Fruit fly (Drosophila melanogaster) whole organism, embryonic: ENCODE results near the gene CG15803.

ENCODE experiments used
- Ada2b ChIP-seq: fragments of 200-800 bp; sonication (Bioruptor generic); IDR thresholded peaks from 2 replicates; pipeline ENCODE4 v1.3.6; 2022; ENCODE audit warnings: missing biosample characterization, missing genetic modification characterization
- Adf1 ChIP-seq: fragments of 200-800 bp; sonication (Bioruptor generic); IDR thresholded peaks from 2 replicates; pipeline ENCODE4 v1.3.6; 2022; ENCODE audit warnings: missing biosample characterization, missing genetic modification characterization
- BEAF-32 ChIP-seq: fragments of 200-800 bp; sonication (Bioruptor generic); optimal IDR thresholded peaks from 3 replicates; lab custom pipeline; 2017; ENCODE audit warnings: missing biosample characterization, missing genetic modification characterization, mild to moderate bottlenecking, moderate library complexity, missing genetic modification reagents
- CG10321 ChIP-seq: fragments of 200-800 bp; sonication (Bioruptor generic); IDR thresholded peaks from 2 replicates; pipeline ENCODE4 v1.3.6; 2022; ENCODE audit warnings: missing biosample characterization, missing genetic modification characterization
- CG11247 ChIP-seq: fragments of 200-800 bp; sonication (Bioruptor generic); IDR thresholded peaks from 2 replicates; pipeline ENCODE4 v1.3.6; 2022; ENCODE audit warnings: missing biosample characterization, missing genetic modification characterization
- CG11696 ChIP-seq: fragments of 200-800 bp; sonication (Bioruptor generic); IDR thresholded peaks from 2 replicates; pipeline ENCODE4 v1.3.6; 2022; ENCODE audit warnings: missing biosample characterization, missing genetic modification characterization
- CG12769 ChIP-seq: fragments of 200-800 bp; sonication (Bioruptor generic); optimal IDR thresholded peaks from 2 replicates; lab custom pipeline; 2019; ENCODE audit warnings: missing biosample characterization, mild to moderate bottlenecking, missing genetic modification characterization, moderate library complexity
- CG13287 ChIP-seq: fragments of 200-800 bp; sonication (Bioruptor generic); IDR thresholded peaks from 2 replicates; pipeline ENCODE4 v1.3.6; 2022; ENCODE audit warnings: missing biosample characterization, missing genetic modification characterization; ENCODE audit not compliant: partially characterized antibody
- CG14441 ChIP-seq: fragments of 200-800 bp; sonication (Bioruptor generic); IDR thresholded peaks from 2 replicates; pipeline ENCODE4 v1.3.6; 2022; ENCODE audit warnings: missing biosample characterization, missing genetic modification characterization
- CG17328 ChIP-seq: fragments of 200-800 bp; sonication (Bioruptor generic); IDR thresholded peaks from 2 replicates; pipeline ENCODE4 v1.3.6; 2022; ENCODE audit warnings: missing biosample characterization, missing genetic modification characterization
- CG1792 ChIP-seq: fragments of 200-800 bp; sonication (Bioruptor generic); optimal IDR thresholded peaks from 2 replicates; lab custom pipeline; 2016; ENCODE audit warnings: missing biosample characterization, missing genetic modification characterization
- CG2889 ChIP-seq: fragments of 200-800 bp; sonication (Bioruptor generic); IDR thresholded peaks from 3 replicates; pipeline ENCODE4 v1.3.6; 2022; ENCODE audit warnings: missing biosample characterization, missing genetic modification characterization
- CG30431 ChIP-seq: fragments of 200-800 bp; sonication (Bioruptor generic); optimal IDR thresholded peaks from 2 replicates; lab custom pipeline; 2017; ENCODE audit warnings: missing biosample characterization, missing genetic modification characterization
- CG3065 ChIP-seq: fragments of 200-800 bp; sonication (Bioruptor generic); optimal IDR thresholded peaks from 2 replicates; lab custom pipeline; 2016; ENCODE audit warnings: missing biosample characterization, missing genetic modification characterization
- CG31441 ChIP-seq: fragments of 200-800 bp; sonication (Bioruptor generic); IDR thresholded peaks from 2 replicates; pipeline ENCODE4 v1.3.6; 2022; ENCODE audit warnings: missing biosample characterization, missing genetic modification characterization
- CG33557 ChIP-seq: fragments of 200-800 bp; sonication (Bioruptor generic); optimal IDR thresholded peaks from 2 replicates; lab custom pipeline; 2019; ENCODE audit warnings: missing biosample characterization, mild to moderate bottlenecking, missing genetic modification characterization, moderate library complexity
- CG42726 ChIP-seq: fragments of 200-800 bp; sonication (Bioruptor generic); IDR thresholded peaks from 2 replicates; pipeline ENCODE4 v1.3.6; 2022; ENCODE audit warnings: missing biosample characterization, missing genetic modification characterization; ENCODE audit not compliant: partially characterized antibody
- CG5245 ChIP-seq: fragments of 200-800 bp; sonication (Bioruptor generic); optimal IDR thresholded peaks from 3 replicates; lab custom pipeline; 2016; ENCODE audit warnings: missing biosample characterization, missing genetic modification characterization
- CG5953 ChIP-seq: fragments of 200-800 bp; sonication (Bioruptor generic); IDR thresholded peaks from 2 replicates; pipeline ENCODE4 v1.3.6; 2022; ENCODE audit warnings: missing biosample characterization, missing genetic modification characterization
- CG7987 ChIP-seq: fragments of 200-800 bp; sonication (Bioruptor generic); optimal IDR thresholded peaks from 2 replicates; lab custom pipeline; 2018; ENCODE audit warnings: missing biosample characterization, mild to moderate bottlenecking, missing genetic modification characterization, moderate library complexity
- CG9437 ChIP-seq: fragments of 200-800 bp; sonication (Bioruptor generic); optimal IDR thresholded peaks from 2 replicates; lab custom pipeline; 2018; ENCODE audit warnings: missing biosample characterization, mild to moderate bottlenecking, missing genetic modification characterization
- D19A ChIP-seq: fragments of 200-800 bp; optimal IDR thresholded peaks from 3 replicates; lab custom pipeline; 2019; ENCODE audit warnings: missing biosample characterization, mild to moderate bottlenecking, missing genetic modification characterization, moderate library complexity
- Elba2 ChIP-seq: fragments of 200-800 bp; sonication (Bioruptor generic); optimal IDR thresholded peaks from 3 replicates; lab custom pipeline; 2016; ENCODE audit warnings: missing biosample characterization, missing genetic modification characterization
- Gsc ChIP-seq: fragments of 200-800 bp; sonication (Bioruptor generic); IDR thresholded peaks from 2 replicates; pipeline ENCODE4 v1.3.6; 2022; ENCODE audit warnings: missing biosample characterization, missing genetic modification characterization
- Hand ChIP-seq: fragments of 200-800 bp; sonication (Bioruptor generic); optimal IDR thresholded peaks from 2 replicates; lab custom pipeline; 2017; ENCODE audit warnings: mild to moderate bottlenecking, missing biosample characterization, missing genetic modification reagents, missing genetic modification characterization
- Hsf ChIP-seq: fragments of 200-800 bp; sonication (Bioruptor generic); optimal IDR thresholded peaks from 3 replicates; lab custom pipeline; 2016; ENCODE audit warnings: missing biosample characterization, missing genetic modification characterization
- Max ChIP-seq: fragments of 200-800 bp; sonication (Bioruptor generic); optimal IDR thresholded peaks from 2 replicates; lab custom pipeline; 2016; ENCODE audit warnings: missing biosample characterization, mild to moderate bottlenecking, missing genetic modification characterization
- Oaz ChIP-seq: fragments of 200-800 bp; sonication (Bioruptor generic); IDR thresholded peaks from 2 replicates; pipeline ENCODE4 v1.3.6; 2022; ENCODE audit warnings: missing biosample characterization, missing genetic modification characterization
- Ptx1 ChIP-seq: fragments of 200-800 bp; sonication (Bioruptor generic); IDR thresholded peaks from 2 replicates; pipeline ENCODE4 v1.3.6; 2022; ENCODE audit warnings: missing biosample characterization, missing genetic modification characterization
- Six4 ChIP-seq: fragments of 200-800 bp; sonication (Bioruptor generic); optimal IDR thresholded peaks from 2 replicates; lab custom pipeline; 2016; ENCODE audit warnings: missing biosample characterization, missing genetic modification characterization
- Sox100B ChIP-seq: fragments of 200-800 bp; sonication (Bioruptor generic); optimal IDR thresholded peaks from 3 replicates; lab custom pipeline; 2018; ENCODE audit warnings: missing biosample characterization, mild to moderate bottlenecking, missing genetic modification characterization
- Usf ChIP-seq: fragments of 200-800 bp; sonication (Bioruptor generic); optimal IDR thresholded peaks from 2 replicates; lab custom pipeline; 2017; ENCODE audit warnings: missing genotype, missing biosample characterization, missing genetic modification characterization
- amos ChIP-seq: fragments of 200-800 bp; sonication (Bioruptor generic); IDR thresholded peaks from 2 replicates; pipeline ENCODE4 v1.3.6; 2022; ENCODE audit warnings: missing biosample characterization, missing genetic modification characterization; ENCODE audit not compliant: partially characterized antibody
- bcd ChIP-seq: fragments of 200-800 bp; sonication (Bioruptor generic); optimal IDR thresholded peaks from 2 replicates; lab custom pipeline; 2017; ENCODE audit warnings: missing biosample characterization, mild to moderate bottlenecking, missing genetic modification characterization
- br ChIP-seq: fragments of >200 bp; optimal IDR thresholded peaks from 2 replicates; lab custom pipeline; 2017
- btn ChIP-seq: fragments of 200-800 bp; sonication (Bioruptor generic); optimal IDR thresholded peaks from 2 replicates; lab custom pipeline; 2016; ENCODE audit warnings: missing biosample characterization, missing genetic modification characterization
- corto ChIP-seq: fragments of 200-800 bp; sonication (Bioruptor generic); optimal IDR thresholded peaks from 2 replicates; lab custom pipeline; 2016; ENCODE audit warnings: missing biosample characterization, mild to moderate bottlenecking, missing genetic modification characterization, moderate library complexity
- emc ChIP-seq: fragments of 200-800 bp; sonication (Bioruptor generic); optimal IDR thresholded peaks from 2 replicates; lab custom pipeline; 2016; ENCODE audit warnings: missing biosample characterization, missing genetic modification characterization
- ewg ChIP-seq: fragments of 200-800 bp; sonication (Bioruptor generic); optimal IDR thresholded peaks from 3 replicates; lab custom pipeline; 2017; ENCODE audit warnings: mild to moderate bottlenecking, missing biosample characterization, missing genetic modification reagents, missing genetic modification characterization
- inv ChIP-seq: fragments of 200-800 bp; sonication (Bioruptor generic); IDR thresholded peaks from 2 replicates; pipeline ENCODE4 v1.3.6; 2022; ENCODE audit warnings: missing biosample characterization, missing genetic modification characterization; ENCODE audit not compliant: partially characterized antibody
- jumu ChIP-seq: fragments of 200-800 bp; sonication (Bioruptor generic); optimal IDR thresholded peaks from 3 replicates; lab custom pipeline; 2016; ENCODE audit warnings: missing biosample characterization, missing genetic modification characterization
- kah ChIP-seq: fragments of 200-800 bp; sonication (Bioruptor generic); optimal IDR thresholded peaks from 2 replicates; lab custom pipeline; 2018; ENCODE audit warnings: missing biosample characterization, mild to moderate bottlenecking, missing genetic modification characterization
- kay ChIP-seq: fragments of 200-800 bp; sonication (Bioruptor generic); optimal IDR thresholded peaks from 2 replicates; lab custom pipeline; 2016; ENCODE audit warnings: missing biosample characterization, missing genetic modification characterization
- ken ChIP-seq: fragments of 200-800 bp; sonication (Bioruptor generic); IDR thresholded peaks from 3 replicates; pipeline ENCODE4 v1.3.6; 2022; ENCODE audit warnings: missing biosample characterization, missing genetic modification characterization
- mirr ChIP-seq: fragments of 200-800 bp; sonication (Bioruptor generic); optimal IDR thresholded peaks from 3 replicates; lab custom pipeline; 2018; ENCODE audit warnings: missing biosample characterization, mild to moderate bottlenecking, missing genetic modification characterization
- mld ChIP-seq: fragments of 200-800 bp; sonication (Bioruptor generic); IDR thresholded peaks from 3 replicates; pipeline ENCODE4 v1.3.6; 2022; ENCODE audit warnings: missing biosample characterization, missing genetic modification characterization; ENCODE audit not compliant: partially characterized antibody
- salm ChIP-seq: fragments of 200-800 bp; sonication (Bioruptor generic); optimal IDR thresholded peaks from 2 replicates; lab custom pipeline; 2018; ENCODE audit warnings: missing biosample characterization, mild to moderate bottlenecking, missing genetic modification characterization
- sens-2 ChIP-seq: fragments of 200-800 bp; sonication (Bioruptor generic); IDR thresholded peaks from 2 replicates; pipeline ENCODE4 v1.3.6; 2022; ENCODE audit warnings: missing biosample characterization, missing genetic modification characterization
- unc-4 ChIP-seq: fragments of 200-800 bp; sonication (Bioruptor generic); IDR thresholded peaks from 2 replicates; pipeline ENCODE4 v1.3.6; 2022; ENCODE audit warnings: missing biosample characterization, missing genetic modification characterization; ENCODE audit not compliant: partially characterized antibody

Gene CG15803

DNA sequence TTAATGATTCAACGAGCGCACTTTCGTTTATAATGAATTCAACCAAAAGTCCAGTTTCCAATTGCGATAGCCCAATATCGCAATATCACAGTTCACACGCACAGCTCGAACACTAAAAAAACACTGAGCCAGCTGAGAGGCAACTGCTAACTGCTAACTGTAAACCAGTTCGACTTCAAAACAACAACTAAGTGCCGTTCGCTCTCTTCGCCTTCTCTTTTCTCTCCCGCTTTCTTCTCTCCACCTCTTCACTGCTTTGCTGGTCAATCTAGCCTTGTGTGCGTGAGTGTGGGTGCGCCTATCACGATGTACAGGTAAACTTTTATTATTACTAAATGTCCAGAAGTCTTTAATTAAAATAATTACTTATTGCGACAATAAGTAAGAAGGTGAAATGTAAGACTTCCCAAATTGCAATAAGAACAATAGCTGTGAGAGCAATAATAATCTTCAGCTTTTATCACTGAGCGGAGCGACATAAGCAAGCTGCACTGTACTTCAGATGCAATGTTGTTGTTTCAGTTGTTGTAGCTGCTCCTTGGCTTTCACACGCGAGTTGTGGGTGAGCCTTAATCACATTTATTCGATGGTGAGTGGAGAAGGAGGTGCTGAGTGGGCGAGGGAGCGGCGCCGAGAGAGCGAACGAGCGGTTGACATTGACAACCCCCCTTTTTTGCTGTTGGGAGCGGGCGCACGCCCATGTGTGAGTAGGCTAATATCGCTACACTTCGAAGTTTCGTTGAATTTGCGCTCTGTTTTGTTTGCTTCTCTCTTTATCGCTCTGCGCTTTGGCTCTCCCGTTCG is 36.5 kb upstream of the CG15803 start, which contains the start of gene Vti1b (continued):
- TF ChIP-seq br: no peak
- TF ChIP-seq Usf (GFP tag; lab: Kevin White, UChicago): peak; percentile 83
- peak; percentile 94 for TF ChIP-seq ken (GFP tag; lab: Robert Waterston, UW)
- peak; percentile 94 for TF ChIP-seq bcd (GFP tag; lab: Kevin White, UChicago)
- TF ChIP-seq unc-4 (GFP tag; lab: Robert Waterston, UW): no peak
- peak; percentile 85 for TF ChIP-seq salm
- peak; percentile 91 for TF ChIP-seq D19A (tag; lab: Kevin White, UChicago)
- peak; percentile 26 for TF ChIP-seq BEAF-32
- TF ChIP-seq Sox100B (GFP tag; lab: Kevin White, UChicago): peak; percentile 91
- peak; percentile 79 for TF ChIP-seq Oaz
- peak; percentile 63 for TF ChIP-seq Elba2 (GFP tag; lab: Kevin White, UChicago)
- TF ChIP-seq btn: peak; percentile 83
- TF ChIP-seq jumu (GFP tag; lab: Kevin White, UChicago): peak; percentile 90
- peak; percentile 92 for TF ChIP-seq CG30431
- peak; percentile 92 for TF ChIP-seq Ada2b (GFP tag; lab: Robert Waterston, UW)
- TF ChIP-seq CG14441: peak; percentile 94
- peak; percentile 85; the same call in 2 of the 3 replicates for TF ChIP-seq CG2889
- TF ChIP-seq CG10321: peak; percentile 51; the same call in 1 of the 2 replicates
- TF ChIP-seq sens-2 (GFP tag; lab: Robert Waterston, UW): peak; percentile 89
- no peak for TF ChIP-seq mld
- peak; percentile 81 for TF ChIP-seq CG9437 (GFP tag; lab: Kevin White, UChicago)
- peak; percentile 87 for TF ChIP-seq emc (GFP tag; lab: Kevin White, UChicago)
- TF ChIP-seq CG11696 (GFP tag; lab: Robert Waterston, UW): peak; percentile 69; the same call in 1 of the 2 replicates
- peak; percentile 88 for TF ChIP-seq CG1792 (GFP tag; lab: Kevin White, UChicago)
- TF ChIP-seq CG13287: no peak; the same call in 1 of the 2 replicates
- TF ChIP-seq Gsc: peak; percentile 82
- peak; percentile 82 for TF ChIP-seq kay (GFP tag; lab: Kevin White, UChicago)
- peak; percentile 67 for TF ChIP-seq kah
- TF ChIP-seq CG33557 (GFP tag; lab: Kevin White, UChicago): peak; percentile 75
- TF ChIP-seq Hsf (GFP tag; lab: Kevin White, UChicago): peak; percentile 96
- peak; percentile 91 for TF ChIP-seq CG5953
- TF ChIP-seq CG42726 (GFP tag; lab: Robert Waterston, UW): no peak
- peak; percentile 87 for TF ChIP-seq CG3065 (GFP tag; lab: Kevin White, UChicago)
- TF ChIP-seq inv (GFP tag; lab: Robert Waterston, UW): no peak
- peak; percentile 97 for TF ChIP-seq Ptx1 (GFP tag; lab: Robert Waterston, UW)
- TF ChIP-seq Adf1: peak; percentile 65
- TF ChIP-seq CG11247 (GFP tag; lab: Robert Waterston, UW): peak; percentile 88
- peak; percentile 93 for TF ChIP-seq CG17328
- TF ChIP-seq CG31441 (GFP tag; lab: Robert Waterston, UW): peak; percentile 86
- peak; percentile 94 for TF ChIP-seq Six4 (GFP tag; lab: Kevin White, UChicago)
- peak; percentile 93 for TF ChIP-seq CG12769 (tag; lab: Kevin White, UChicago)
- TF ChIP-seq amos (GFP tag; lab: Robert Waterston, UW): no peak
- TF ChIP-seq corto: peak; percentile 75
- TF ChIP-seq Max (GFP tag; lab: Kevin White, UChicago): peak; percentile 95
- TF ChIP-seq mirr (GFP tag; lab: Kevin White, UChicago): peak; percentile 69
- TF ChIP-seq ewg: peak; percentile 89
- peak; percentile 82 for TF ChIP-seq Hand (GFP tag; lab: Kevin White, UChicago)
- TF ChIP-seq CG5245 (GFP tag; lab: Kevin White, UChicago): peak; percentile 92
- peak; percentile 88 for TF ChIP-seq CG7987 (GFP tag; lab: Kevin White, UChicago)
